Worm (Caenorhabditis elegans) whole organism, dauer: ENCODE measurements around the gene F28B12.6.

Experiments used
- unc-62 ChIP-seq: sonication (generic microtip); optimal IDR thresholded peaks from 2 replicates; lab custom pipeline; 2017; ENCODE audit warnings: missing biosample characterization, missing genetic modification reagents, missing genetic modification characterization

Gene F28B12.6

DNA sequence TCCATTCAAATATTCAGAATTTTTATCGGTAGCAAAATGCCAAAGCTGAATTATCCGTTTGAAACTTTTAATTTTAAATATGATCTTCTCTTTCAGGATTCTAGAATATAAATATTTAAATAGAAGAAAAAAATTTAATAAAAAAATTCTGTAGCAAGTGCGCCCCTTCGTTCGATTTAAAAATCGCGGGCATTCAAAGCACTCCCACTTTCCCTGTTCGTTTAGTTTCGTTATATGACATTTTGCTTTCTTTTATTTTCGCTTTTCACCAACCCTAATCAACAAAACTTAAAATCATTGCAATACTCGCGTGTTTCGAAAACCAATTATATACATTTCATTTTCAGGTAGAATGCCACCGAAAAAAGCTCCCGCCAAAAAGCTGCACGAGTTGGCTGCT is 19.0 kb upstream of the F28B12.6 start, which contains the start of gene vrk-1:
TSS of gene vrk-1 (plus strand) at position 348 of the 400 bp plus-strand sequence.
- no peak for TF ChIP-seq unc-62 (GFP tag; lab: Kevin White, UChicago)

DNA sequence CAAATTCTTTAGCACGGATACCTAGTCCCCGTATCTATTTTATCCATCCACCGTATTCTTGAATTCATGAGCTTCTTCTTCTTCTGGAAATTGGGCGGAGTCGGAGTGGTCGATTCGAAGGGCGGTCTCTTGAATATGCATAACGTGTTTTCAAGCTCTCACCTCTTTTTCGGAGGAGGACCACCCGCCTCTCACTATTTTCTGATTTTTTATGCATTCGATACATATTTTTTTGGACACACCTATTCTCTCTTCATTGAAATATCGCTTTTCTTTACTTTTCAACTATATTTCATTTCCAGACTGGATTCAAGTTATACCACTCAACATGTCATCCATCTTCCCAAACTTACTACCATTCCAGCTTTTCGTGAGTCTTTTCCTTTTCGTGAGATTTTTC is 12.2 kb upstream of the F28B12.6 start, which contains the start of gene egl-44:
TSS of gene egl-44 (plus strand) at position 301 of the 400 bp plus-strand sequence.
- TF ChIP-seq unc-62 (GFP tag; lab: Kevin White, UChicago): no peak

DNA sequence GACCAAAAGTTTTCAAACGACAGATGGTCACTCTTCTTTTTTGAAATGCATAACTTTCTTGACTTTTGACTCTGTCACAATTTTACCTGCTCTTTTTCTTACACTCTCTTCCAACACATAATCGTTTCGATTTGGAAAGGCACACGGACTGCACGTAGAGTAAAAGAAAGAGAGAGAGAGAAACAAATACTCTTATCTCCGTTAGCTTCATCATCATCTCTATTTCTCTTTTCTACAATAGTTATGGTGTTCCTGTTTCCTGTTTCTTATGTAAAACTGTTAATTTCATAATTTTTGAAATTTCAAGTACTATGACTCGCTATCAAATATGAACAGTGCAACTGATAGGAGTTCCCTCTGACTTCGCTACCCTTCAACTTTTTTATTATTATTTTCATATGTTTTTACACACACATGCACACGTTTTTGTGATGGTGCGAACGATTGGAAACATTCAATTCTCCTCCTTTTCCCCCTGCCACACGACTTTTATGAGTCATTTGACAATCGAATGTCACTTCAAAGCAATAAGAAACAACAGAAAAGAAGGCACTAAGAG is 10.5 kb upstream of the F28B12.6 start:
- no peak for TF ChIP-seq unc-62 (GFP tag; lab: Kevin White, UChicago)

DNA sequence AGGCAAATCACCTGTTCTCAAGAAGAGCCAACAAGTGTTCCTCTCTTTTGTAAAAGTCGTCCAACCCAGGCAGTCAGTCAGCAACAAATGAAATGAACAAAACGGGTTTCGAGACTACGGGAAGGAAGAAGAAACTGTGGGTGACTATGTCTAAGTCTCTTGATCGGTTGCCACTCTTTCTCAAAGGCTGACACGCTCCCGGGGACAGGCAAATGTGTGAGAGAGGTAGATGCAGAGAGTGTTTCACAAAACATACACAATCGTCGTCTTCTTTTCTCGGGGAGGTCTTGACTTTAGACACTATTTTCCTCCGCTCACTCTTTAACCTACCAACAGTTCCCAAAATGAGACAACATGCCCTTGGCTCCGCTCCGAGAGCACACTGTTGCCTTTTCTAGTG is 9.6 kb upstream of the F28B12.6 start:
- TF ChIP-seq unc-62 (GFP tag; lab: Kevin White, UChicago): no peak

DNA sequence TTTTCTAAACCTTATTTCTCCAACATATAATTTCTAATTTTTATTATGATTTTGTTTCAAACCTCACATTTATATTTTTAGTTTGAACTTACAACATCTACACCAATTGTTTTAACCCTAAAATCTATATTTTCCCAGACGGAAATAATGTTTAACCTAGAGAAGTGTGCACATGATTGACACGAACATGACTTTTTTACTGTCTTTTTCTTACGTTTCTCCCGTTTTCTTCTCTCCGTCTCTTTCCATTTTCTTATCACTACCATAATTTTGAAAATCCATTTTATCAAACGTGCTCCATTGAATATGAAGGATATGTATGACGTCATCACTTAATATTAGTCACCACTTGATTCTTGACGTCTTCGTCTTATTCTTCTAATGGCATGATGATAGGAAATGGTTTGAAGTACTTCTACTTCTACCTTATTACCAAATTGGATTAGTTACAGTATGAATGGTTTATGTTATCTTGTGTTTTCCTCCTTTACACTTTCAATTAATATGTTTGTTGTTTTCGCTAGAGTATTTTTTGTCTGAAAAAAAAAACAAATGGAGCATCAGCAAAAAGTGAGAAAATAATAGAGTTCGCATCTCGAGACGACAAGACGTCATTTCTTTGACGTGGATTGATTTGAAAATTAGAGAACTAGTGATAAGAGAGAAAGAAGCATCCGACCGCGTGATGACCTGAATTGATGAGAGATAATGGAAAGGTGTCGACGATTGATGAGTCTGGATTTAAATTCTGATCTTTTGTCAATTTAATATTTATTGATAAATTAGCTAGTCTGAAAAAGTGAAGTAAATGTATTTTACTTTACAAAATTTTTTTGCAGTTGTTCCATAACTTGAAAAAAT is 8.5 kb upstream of the F28B12.6 start:
- TF ChIP-seq unc-62 (GFP tag; lab: Kevin White, UChicago): no peak

DNA sequence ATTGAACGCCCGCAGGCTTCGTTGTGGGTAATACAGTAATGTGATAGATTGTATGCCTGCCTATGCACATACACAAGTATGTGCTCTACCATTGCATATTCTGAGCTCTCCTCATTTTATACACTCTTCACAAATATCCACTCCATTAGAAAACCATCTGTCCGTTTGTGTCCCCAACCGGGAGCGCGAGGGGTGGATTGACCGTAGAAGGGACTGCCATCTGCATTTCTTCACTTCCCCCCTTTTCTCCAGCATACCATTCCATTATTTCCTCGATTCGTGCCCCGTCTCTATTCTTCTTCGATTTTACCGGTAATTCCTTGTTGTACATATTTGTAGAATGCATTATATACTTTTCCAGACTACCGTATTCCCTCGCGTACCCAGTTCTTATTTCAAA is 7.5 kb upstream of the F28B12.6 start:
- TF ChIP-seq unc-62 (GFP tag; lab: Kevin White, UChicago): no peak

DNA sequence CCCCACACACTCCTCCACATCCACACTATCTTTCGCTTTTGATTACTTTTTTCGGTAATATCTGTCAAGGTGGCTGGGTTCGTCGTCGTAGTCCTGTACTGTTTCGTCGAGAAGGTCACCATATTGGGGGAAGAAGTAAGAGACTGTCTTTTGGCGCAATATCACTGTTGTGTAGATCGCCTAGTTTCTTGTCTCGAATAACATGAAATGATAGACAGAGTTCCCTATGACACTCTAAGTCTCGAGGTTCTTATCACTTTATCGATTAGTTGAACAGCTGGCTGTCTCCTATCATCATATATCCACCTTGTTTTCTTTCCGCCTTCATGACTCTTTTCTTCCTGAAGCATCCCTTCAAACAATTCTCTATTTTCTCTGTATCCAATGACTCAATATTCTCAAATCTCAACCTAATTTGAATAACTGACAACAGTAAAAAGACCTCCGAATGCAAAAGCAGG is 6.7 kb upstream of the F28B12.6 start:
- TF ChIP-seq unc-62 (GFP tag; lab: Kevin White, UChicago): no peak

DNA sequence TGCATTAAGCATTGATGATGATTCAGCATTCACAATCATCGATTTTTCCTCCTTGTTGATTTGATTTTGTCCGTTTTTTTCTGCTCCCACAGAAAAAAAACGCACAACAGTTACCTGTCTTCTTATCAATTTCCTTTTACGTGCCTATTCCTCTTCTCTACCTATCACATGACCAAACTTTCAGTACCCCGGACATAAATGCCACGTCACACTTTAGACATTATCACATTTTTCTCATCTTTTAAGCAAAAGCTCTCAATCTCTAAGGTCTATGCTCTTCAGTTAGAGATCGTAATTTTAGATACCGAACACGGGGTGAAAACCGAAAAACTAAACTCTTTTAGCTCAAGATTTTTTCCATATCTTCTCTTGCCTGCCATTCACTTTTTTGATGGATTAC is 4.7 kb upstream of the F28B12.6 start:
- no peak for TF ChIP-seq unc-62 (GFP tag; lab: Kevin White, UChicago)

DNA sequence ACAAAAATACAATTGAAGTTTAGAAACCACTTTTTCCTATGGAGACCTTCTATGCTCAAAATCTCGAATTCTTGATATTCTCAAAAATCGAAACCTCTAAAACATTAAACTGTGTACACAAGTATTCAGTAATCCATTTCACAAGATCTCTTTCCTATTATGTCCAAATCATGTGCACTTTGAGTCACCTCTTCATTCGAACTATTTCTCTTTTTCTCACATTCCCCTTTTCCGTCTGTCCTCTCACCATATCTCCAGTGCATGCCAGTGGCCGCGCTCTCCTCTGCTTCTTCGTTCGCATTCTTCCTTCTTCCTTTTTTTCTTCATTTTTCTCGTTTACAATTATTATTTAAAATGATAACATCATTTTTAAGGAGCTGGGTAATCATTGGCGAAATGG is 1.9 kb downstream of the F28B12.6 start, which contains the start of gene F28B12.1:
TSS of gene F28B12.1 (plus strand) at position 335 of the 400 bp plus-strand sequence.
- TF ChIP-seq unc-62 (GFP tag; lab: Kevin White, UChicago): no peak

DNA sequence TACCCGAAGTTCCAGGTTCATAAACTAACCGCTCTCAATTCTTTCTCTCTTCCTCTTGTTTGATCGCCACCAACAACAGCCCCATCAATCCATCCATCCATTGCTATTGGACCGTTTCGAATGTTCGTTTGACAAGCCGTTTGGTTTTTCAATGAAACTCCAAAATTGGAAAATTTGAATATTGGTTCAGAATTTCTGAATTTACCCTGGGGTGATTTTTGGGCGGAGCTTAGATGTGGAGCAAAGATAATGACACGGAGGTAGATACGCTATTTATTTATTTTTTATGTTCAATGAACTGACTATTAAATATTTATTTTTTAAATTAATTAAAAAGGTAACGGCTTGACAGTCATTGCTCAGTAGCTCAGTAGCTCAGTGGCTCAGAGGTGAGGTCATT is 3.6 kb downstream of the F28B12.6 start, which contains the start of gene B0034.2:
TSS of gene B0034.2 (minus strand) at position 101 of the 400 bp plus-strand sequence.
- no peak for TF ChIP-seq unc-62 (GFP tag; lab: Kevin White, UChicago)

DNA sequence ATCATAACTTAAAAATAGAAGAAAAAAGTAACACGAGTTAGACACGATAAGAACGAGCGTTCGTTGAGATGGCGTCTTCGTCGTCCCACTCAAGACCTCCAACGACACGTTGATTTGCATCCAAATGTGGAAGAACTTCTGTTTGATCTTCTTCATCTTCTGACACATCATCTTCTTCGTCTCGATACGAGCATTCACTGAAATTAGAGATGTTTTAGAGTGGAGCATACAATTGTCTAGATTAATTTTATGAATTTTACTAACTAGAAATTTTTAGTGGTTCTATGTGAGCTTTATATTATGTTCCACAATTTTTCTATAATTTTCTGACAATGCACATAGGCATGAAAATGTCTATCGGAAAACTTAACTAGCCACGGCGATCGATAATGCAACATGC is 5.2 kb downstream of the F28B12.6 start:
- TF ChIP-seq unc-62 (GFP tag; lab: Kevin White, UChicago): no peak

DNA sequence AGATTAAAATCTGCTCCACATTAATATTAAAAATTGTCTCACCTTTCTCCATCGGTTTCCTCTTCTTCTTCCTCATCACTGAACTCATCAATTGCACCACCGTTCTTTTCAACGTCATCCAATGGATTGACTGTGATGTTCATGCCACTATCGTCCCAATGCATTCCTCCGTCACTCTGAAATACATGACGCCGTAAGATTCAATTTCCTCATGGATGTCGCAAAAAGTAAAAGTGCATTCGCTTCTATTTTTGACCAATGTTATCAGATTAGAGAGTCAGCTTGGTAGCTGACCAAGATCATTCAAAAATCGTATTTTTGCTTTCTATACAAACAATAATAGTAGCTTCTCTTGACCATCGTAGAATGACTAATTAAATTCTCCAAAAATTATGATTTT is 5.8 kb downstream of the F28B12.6 start:
- no peak for TF ChIP-seq unc-62 (GFP tag; lab: Kevin White, UChicago)

DNA sequence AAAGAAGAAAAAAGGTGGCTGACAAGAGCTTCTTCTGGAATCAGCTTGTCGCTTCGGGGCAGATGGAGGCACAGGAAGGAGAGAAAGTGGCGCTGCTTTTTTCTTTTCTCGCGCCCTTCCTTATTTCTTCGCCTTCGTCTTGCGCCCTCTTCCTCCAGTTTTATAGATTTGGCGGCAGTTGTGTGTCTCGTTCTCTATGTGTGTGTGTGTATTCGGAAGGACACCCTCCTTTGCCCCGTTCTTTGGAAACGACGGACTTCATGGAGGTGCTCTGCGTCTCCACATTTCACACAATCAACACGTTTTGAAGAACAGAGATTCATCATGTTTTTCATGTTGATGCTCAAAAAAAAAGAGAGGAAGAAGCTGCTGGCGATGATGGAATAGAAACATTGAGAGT is 8.0 kb downstream of the F28B12.6 start:
- TF ChIP-seq unc-62 (GFP tag; lab: Kevin White, UChicago): no peak

DNA sequence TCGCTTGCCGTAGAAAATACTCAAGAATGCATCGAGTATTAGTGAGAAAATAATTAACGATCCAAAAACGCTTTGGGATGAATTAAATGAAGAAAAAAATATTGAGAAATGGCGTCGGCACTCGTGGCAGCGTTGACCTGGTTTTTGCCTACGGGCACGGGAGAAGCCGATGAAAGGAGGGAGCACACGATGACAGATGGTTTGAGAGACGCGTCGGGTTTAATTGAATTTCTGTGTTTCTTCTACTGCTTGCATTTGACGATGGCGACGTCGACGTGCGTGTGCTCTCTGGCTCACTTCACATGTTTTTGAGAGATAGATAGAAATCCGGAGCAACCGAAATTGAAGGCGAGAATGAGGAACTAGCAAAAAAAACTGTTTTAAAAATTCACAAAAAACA is 10.0 kb downstream of the F28B12.6 start:
- TF ChIP-seq unc-62 (GFP tag; lab: Kevin White, UChicago): no peak

DNA sequence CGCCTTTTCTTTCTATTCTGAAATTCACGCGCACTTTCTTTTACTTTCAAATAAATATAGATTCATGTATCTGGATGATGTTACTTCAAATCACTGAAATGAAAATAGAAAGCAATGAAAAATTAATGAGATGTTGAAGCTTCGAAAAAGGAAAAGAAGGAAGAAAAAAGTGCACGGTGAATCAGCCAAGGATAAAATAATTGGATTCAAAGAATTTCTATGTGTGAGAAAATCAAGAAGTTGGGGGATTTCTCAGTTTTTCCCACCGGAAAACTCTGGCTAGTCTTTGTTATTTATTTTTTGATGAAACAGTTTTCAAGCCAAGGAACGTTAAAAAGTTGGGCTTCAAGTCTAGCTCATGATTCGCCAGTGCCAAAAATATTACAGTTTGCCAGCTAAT is 11.1 kb downstream of the F28B12.6 start:
- TF ChIP-seq unc-62 (GFP tag; lab: Kevin White, UChicago): no peak

DNA sequence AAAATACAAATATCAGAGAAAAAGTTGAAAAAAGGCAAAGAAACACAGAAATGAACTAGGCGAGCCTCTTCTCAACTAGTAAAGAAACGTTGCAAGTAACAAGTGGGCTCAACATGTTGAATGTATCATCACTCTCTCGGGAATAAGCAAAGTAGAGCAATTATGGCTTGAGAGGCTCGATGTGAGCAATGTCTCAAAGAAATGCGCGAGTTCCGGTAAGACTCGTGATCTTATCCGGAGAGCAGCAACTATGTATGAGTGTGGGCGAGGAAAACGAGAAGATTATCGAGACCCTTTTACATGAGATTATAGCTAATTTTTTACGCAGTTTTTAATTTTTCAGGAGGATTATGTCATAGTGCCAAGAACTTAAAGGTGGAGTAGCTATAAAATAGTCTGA is 11.6 kb downstream of the F28B12.6 start:
- no peak for TF ChIP-seq unc-62 (GFP tag; lab: Kevin White, UChicago)
